Worm (Caenorhabditis elegans) whole organism, late embryonic: ENCODE results near the gene fbxc-15.

ENCODE experiments used
- Y22D7AL.16 ChIP-seq: sonication (generic microtip); optimal IDR thresholded peaks from 2 replicates; lab custom pipeline; 2016; ENCODE audit warnings: missing genetic modification characterization, missing compliant biosample characterization
- ama-1 ChIP-seq: fragments of 150-350 bp; optimal IDR thresholded peaks from 2 replicates; lab custom pipeline; 2014
- ceh-48 ChIP-seq: sonication (generic microtip); optimal IDR thresholded peaks from 2 replicates; lab custom pipeline; 2016; ENCODE audit warnings: missing genetic modification characterization, inconsistent platforms, missing compliant biosample characterization
- ceh-6 ChIP-seq: fragments of 200-800 bp; sonication (Bioruptor generic); optimal IDR thresholded peaks from 2 replicates; lab custom pipeline; 2018; ENCODE audit warnings: mild to moderate bottlenecking, missing genetic modification characterization, missing compliant biosample characterization
- elt-2 ChIP-seq: sonication (generic microtip); optimal IDR thresholded peaks from 2 replicates; lab custom pipeline; 2016; ENCODE audit warnings: missing genetic modification reagents, missing genetic modification characterization, missing compliant biosample characterization
- fkh-10 ChIP-seq: fragments of 150-350 bp; optimal IDR thresholded peaks from 2 replicates; lab custom pipeline; 2014; ENCODE audit warnings: missing biosample characterization, missing genetic modification reagents, missing genetic modification characterization
- mec-3 ChIP-seq: sonication (generic microtip); optimal IDR thresholded peaks from 2 replicates; lab custom pipeline; 2016; ENCODE audit warnings: borderline replicate concordance, missing genetic modification characterization, missing compliant biosample characterization
- nfya-1 ChIP-seq: sonication (generic microtip); optimal IDR thresholded peaks from 2 replicates; lab custom pipeline; 2017; ENCODE audit warnings: missing genetic modification characterization, mild to moderate bottlenecking, missing compliant biosample characterization, antibody characterized with exemption, moderate library complexity
- nhr-11 ChIP-seq: fragments of 150-350 bp; optimal IDR thresholded peaks from 2 replicates; lab custom pipeline; 2014; ENCODE audit warnings: missing biosample characterization, missing genetic modification characterization
- pat-9 ChIP-seq: fragments of 200-800 bp; sonication (Bioruptor generic); optimal IDR thresholded peaks from 2 replicates; lab custom pipeline; 2018; ENCODE audit warnings: mild to moderate bottlenecking, missing genetic modification characterization, moderate library complexity, missing compliant biosample characterization
- tbx-2 ChIP-seq: sonication (generic microtip); optimal IDR thresholded peaks from 2 replicates; lab custom pipeline; 2016; ENCODE audit warnings: missing genetic modification characterization, missing compliant biosample characterization
- tbx-7 ChIP-seq: sonication (generic microtip); optimal IDR thresholded peaks from 2 replicates; lab custom pipeline; 2016; ENCODE audit warnings: missing genotype, missing genetic modification characterization, missing compliant biosample characterization
- unc-42 ChIP-seq: sonication (generic microtip); optimal IDR thresholded peaks from 2 replicates; lab custom pipeline; 2016; ENCODE audit warnings: missing genotype, missing genetic modification characterization, missing compliant biosample characterization

DNA sequence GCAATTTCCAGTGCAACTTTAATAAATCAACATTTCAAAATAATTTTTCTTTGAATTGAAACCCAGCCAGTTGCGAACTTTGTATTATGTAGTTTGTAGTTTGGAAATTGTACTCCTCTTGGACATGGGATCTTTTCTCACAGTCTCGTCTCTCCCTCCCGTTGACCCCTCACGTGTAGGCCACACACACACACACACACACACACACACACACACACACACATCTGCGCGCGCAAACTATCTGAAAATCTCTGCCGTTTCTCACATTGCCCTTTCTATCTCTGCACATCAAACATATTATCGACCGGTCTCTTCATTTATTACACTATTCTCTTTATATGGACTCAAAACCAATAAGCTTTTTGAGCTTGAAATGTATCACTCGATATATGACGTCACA is 38.4 kb upstream of the fbxc-15 start, which contains the start of gene fbxc-36:
- no peak for TF ChIP-seq fkh-10 (GFP tag; lab: Kevin White, UChicago)
- TF ChIP-seq tbx-7 (tag; lab: Kevin White, UChicago), result no peak
- TF ChIP-seq unc-42 (tag; lab: Kevin White, UChicago), result no peak
- no peak for TF ChIP-seq nhr-11
- TF ChIP-seq tbx-2 (tag; lab: Kevin White, UChicago), result no peak
- TF ChIP-seq ceh-48 (tag; lab: Kevin White, UChicago), result no peak
- TF ChIP-seq ceh-6 (GFP tag; lab: Kevin White, UChicago), result no peak
- no peak for TF ChIP-seq elt-2
- TF ChIP-seq ama-1, result no peak
- TF ChIP-seq pat-9 (tag; lab: Kevin White, UChicago), result no peak
- TF ChIP-seq nfya-1, result no peak
- TF ChIP-seq Y22D7AL.16 (tag; lab: Kevin White, UChicago), result no peak
- TF ChIP-seq mec-3 (tag; lab: Kevin White, UChicago), result no peak
